Fruit fly (Drosophila melanogaster): ENCODE results near the gene esg.

DNA sequence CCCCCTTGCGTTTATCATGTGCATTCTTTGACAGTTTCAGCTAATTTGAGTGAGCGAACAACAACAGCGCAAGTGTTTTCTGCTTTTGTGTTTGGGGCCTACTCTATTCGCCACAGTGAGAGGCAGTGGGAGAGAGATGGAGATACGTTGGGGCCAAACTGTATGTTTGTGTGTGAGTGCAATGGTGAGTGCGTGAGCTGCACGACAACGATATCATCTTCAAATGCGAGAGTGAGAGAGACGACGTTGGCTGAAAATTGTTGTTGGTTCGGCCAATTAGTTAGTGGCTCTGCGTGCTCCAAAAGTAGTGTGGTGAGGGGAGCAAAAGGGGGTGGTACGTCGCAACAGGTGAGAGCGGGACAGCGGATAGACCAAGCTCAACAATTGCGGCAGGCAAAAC is 5.9 kb downstream of the esg start:
- TF ChIP-seq Myc (optimal IDR thresholded peaks at IDR 0.05) (no peak), ttk (optimal IDR thresholded peaks at IDR 0.05) (no peak), psq (optimal IDR thresholded peaks at IDR 0.05) (no peak), Sin3A (optimal IDR thresholded peaks at IDR 0.05) (no peak), insv (optimal IDR thresholded peaks at IDR 0.05) (no peak)
